Worm (Caenorhabditis elegans) whole organism, L4/young adult: ENCODE results near the gene T06A10.106.
A peak's percentile ranks its signal among the peaks of the same experiment; 100 is the strongest.
"Not testable (repeated sequence)": the region's sequence is repeated elsewhere in the genome, so short reads cannot be mapped to it uniquely, and the experiment has no call there.

ENCODE experiments used
- W03F9.2 ChIP-seq: fragments of 150-350 bp; optimal IDR thresholded peaks from 2 replicates; lab custom pipeline; 2014; ENCODE audit warnings: missing biosample characterization, missing genetic modification characterization
- dao-5 ChIP-seq: sonication (generic microtip); optimal IDR thresholded peaks from 2 replicates; lab custom pipeline; 2016; ENCODE audit warnings: missing genotype, missing genetic modification characterization, moderate library complexity, missing compliant biosample characterization
- him-1 ChIP-seq: sonication (generic microtip); optimal IDR thresholded peaks from 2 replicates; lab custom pipeline; 2016; ENCODE audit warnings: missing genotype, missing genetic modification reagents, missing genetic modification characterization, missing compliant biosample characterization

T06A10.106 gene

ce11 chrIV:16868900-16869299 is at the start of gene T06A10.106:
Gene T06A10.106 (minus strand): TSS chrIV:16869000.
- TF ChIP-seq W03F9.2 (tag; lab: Kevin White, UChicago) (no peak), dao-5 (tag; lab: Kevin White, UChicago) (no peak), him-1 (tag; lab: Kevin White, UChicago) (no peak)

- TF ChIP-seq W03F9.2 (tag; lab: Kevin White, UChicago) (no peak), him-1 (tag; lab: Kevin White, UChicago) (no peak), dao-5 (tag; lab: Kevin White, UChicago) (no peak)
Measured at ce11 chrIV:16917831-16918429, 49.1 kb upstream of the T06A10.106 start, which contains the start of the genes Y116A8C.469 and Y116A8C.468. Gene Y116A8C.469 (minus strand): TSS chrIV:16917931. Gene Y116A8C.468 (plus strand): TSS chrIV:16918379.

ce11 chrIV:16915751-16916150 is 47.0 kb upstream of the T06A10.106 start, which contains the start of gene Y116A8C.3:
Gene Y116A8C.3 (plus strand): TSS chrIV:16916051.
- TF ChIP-seq dao-5 (tag; lab: Kevin White, UChicago) (no peak), W03F9.2 (tag; lab: Kevin White, UChicago) (no peak), him-1 (tag; lab: Kevin White, UChicago) (no peak)

- TF ChIP-seq him-1 (tag; lab: Kevin White, UChicago) (no peak), dao-5 (tag; lab: Kevin White, UChicago) (no peak), W03F9.2 (tag; lab: Kevin White, UChicago) (no peak)
Measured at ce11 chrIV:16898205-16898604, 29.4 kb upstream of the T06A10.106 start.

ce11 chrIV:16895288-16895687 is 26.5 kb upstream of the T06A10.106 start, which contains the start of gene T06A10.2:
Gene T06A10.2 (plus strand): TSS chrIV:16895588.
- not testable (repeated sequence) for TF ChIP-seq dao-5, W03F9.2, him-1 (tag; lab: Kevin White, UChicago)

- TF ChIP-seq W03F9.2 (tag; lab: Kevin White, UChicago) (no peak), dao-5 (tag; lab: Kevin White, UChicago) (no peak), him-1 (tag; lab: Kevin White, UChicago) (no peak)
Measured at ce11 chrIV:16888580-16888979, 19.8 kb upstream of the T06A10.106 start.

DNA sequence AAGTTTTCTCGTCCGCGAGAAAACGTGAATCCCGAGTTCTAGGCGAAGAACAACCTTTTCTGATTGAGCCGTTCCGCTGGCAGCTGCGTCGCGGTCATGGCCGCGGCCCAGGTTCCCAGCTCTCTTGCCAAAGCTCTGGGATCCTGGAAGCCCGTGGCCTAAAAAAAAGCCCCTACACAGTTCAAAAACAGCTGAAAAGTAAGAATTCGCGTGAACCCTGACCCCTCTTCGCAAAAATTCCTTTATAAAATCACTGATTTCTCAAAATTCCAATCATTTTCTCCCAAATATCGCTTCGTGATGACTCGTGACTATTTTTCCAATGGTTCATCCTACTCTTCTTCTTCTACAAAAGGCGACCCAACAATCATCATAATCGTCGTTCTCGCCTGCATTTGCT is 1.6 kb downstream of the T06A10.106 start, which contains the start of gene T06A10.107:
Gene T06A10.107 (plus strand): TSS at position 301 of the 400 bp plus-strand sequence.
- TF ChIP-seq W03F9.2 (tag; lab: Kevin White, UChicago) = no peak
- no peak for TF ChIP-seq him-1 (tag; lab: Kevin White, UChicago)
- no peak for TF ChIP-seq dao-5 (tag; lab: Kevin White, UChicago)

DNA sequence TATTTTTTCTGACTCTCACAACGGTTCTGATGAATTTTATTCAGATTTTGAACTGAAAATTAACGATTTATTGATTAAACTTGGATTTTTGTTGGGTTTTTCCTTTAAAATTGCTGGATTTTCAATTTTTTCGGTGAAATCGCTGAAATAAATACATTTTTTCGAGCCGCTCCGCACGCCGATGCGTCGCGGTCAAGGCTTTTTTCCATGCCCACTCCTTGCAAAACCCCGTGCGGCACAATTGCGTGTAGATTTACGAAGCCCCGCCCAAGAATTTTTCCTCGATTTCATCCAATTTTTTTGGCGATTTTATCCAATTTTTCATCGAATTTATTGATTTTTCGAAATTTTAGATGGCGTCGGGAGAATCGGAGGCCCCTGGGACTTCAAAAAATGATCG is 3.3 kb downstream of the T06A10.106 start, which contains the start of gene gtsf-1:
Gene gtsf-1 (plus strand): TSS at position 354 of the 400 bp plus-strand sequence.
- TF ChIP-seq W03F9.2 (tag; lab: Kevin White, UChicago) = peak; percentile 61
- no peak for TF ChIP-seq dao-5 (tag; lab: Kevin White, UChicago)

- no peak for TF ChIP-seq dao-5 (tag; lab: Kevin White, UChicago)
- no peak for TF ChIP-seq him-1 (tag; lab: Kevin White, UChicago)
- TF ChIP-seq W03F9.2 (tag; lab: Kevin White, UChicago) = no peak
Measured at ce11 chrIV:16864876-16865275, 3.9 kb downstream of the T06A10.106 start.

ce11 chrIV:16863431-16863895 is 5.3 kb downstream of the T06A10.106 start, which contains the start of the genes mel-46 and lsy-13:
Gene mel-46 (minus strand): TSS chrIV:16863481.
Gene lsy-13 (plus strand): TSS chrIV:16863870.
- TF ChIP-seq him-1 (tag; lab: Kevin White, UChicago) (no peak), W03F9.2 (tag; lab: Kevin White, UChicago) (peak; percentile 70)

ce11 chrIV:16860702-16861101 is 8.1 kb downstream of the T06A10.106 start:
- TF ChIP-seq W03F9.2 (tag; lab: Kevin White, UChicago) (no peak), him-1 (tag; lab: Kevin White, UChicago) (no peak), dao-5 (tag; lab: Kevin White, UChicago) (no peak)

ce11 chrIV:16854790-16855189 is 14.0 kb downstream of the T06A10.106 start, which contains the start of gene map-2:
Gene map-2 (minus strand): TSS chrIV:16854890.
- TF ChIP-seq him-1 (tag; lab: Kevin White, UChicago) (no peak), dao-5 (tag; lab: Kevin White, UChicago) (no peak), W03F9.2 (tag; lab: Kevin White, UChicago) (no peak)

DNA sequence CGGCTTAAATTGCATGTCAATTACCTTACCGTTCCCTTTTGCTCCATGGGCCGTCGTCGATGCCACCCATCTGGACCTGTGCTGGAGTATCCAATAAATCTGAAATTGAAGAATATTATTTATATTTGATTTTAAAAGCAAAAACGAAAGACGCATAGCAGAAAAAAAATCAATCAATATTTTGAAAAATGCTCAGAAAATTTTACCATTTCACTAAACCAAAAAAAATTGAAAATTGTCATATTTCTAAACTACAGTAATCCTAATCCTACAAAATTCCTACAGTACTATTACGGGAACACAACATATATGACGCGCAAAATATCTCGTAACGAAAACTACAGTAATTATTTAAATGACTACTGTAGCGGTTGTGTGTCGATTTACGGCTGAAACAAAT is 25.9 kb downstream of the T06A10.106 start, which contains the start of gene Y116A8A.150:
Gene Y116A8A.150 (minus strand): TSS at position 101 of the 400 bp plus-strand sequence.
- TF ChIP-seq W03F9.2, him-1, dao-5 (tag; lab: Kevin White, UChicago): not testable (repeated sequence)
